Worm (Caenorhabditis elegans) whole organism, L3 larva: ENCODE results near the gene str-4.

ENCODE experiments used
- R02D3.7 ChIP-seq: fragments of 150-350 bp; optimal IDR thresholded peaks from 2 replicates; lab custom pipeline; 2014; ENCODE audit warnings: missing biosample characterization, missing genetic modification characterization
- ZK546.5 ChIP-seq: sonication (generic microtip); optimal IDR thresholded peaks from 2 replicates; lab custom pipeline; 2017; ENCODE audit warnings: missing biosample characterization, missing genetic modification characterization
- aly-2 ChIP-seq: fragments of 150-350 bp; optimal IDR thresholded peaks from 2 replicates; lab custom pipeline; 2014; ENCODE audit warnings: missing biosample characterization, missing genetic modification characterization
- ama-1 ChIP-seq: fragments of 150-350 bp; optimal IDR thresholded peaks from 2 replicates; lab custom pipeline; 2018
- ceh-16 ChIP-seq: sonication (generic microtip); optimal IDR thresholded peaks from 2 replicates; lab custom pipeline; 2017; ENCODE audit warnings: missing biosample characterization, missing genetic modification characterization
- ceh-28 ChIP-seq: fragments of 150-350 bp; optimal IDR thresholded peaks from 2 replicates; lab custom pipeline; 2014; ENCODE audit warnings: missing biosample characterization, missing genetic modification reagents, missing genetic modification characterization
- ceh-82 ChIP-seq: fragments of 150-350 bp; optimal IDR thresholded peaks from 2 replicates; lab custom pipeline; 2014; ENCODE audit warnings: missing biosample characterization, missing genetic modification characterization
- ceh-9 ChIP-seq: sonication (generic microtip); optimal IDR thresholded peaks from 2 replicates; lab custom pipeline; 2018; ENCODE audit warnings: missing biosample characterization, missing genetic modification characterization
- daf-12 ChIP-seq: fragments of 150-350 bp; optimal IDR thresholded peaks from 2 replicates; lab custom pipeline; 2014; ENCODE audit warnings: missing biosample characterization, missing genetic modification reagents, missing genetic modification characterization
- egl-5 ChIP-seq: fragments of 150-350 bp; optimal IDR thresholded peaks from 2 replicates; lab custom pipeline; 2017; ENCODE audit warnings: missing biosample characterization, missing genetic modification reagents, missing genetic modification characterization, inconsistent platforms
- elt-1 ChIP-seq: fragments of 150-350 bp; optimal IDR thresholded peaks from 2 replicates; lab custom pipeline; 2014; ENCODE audit warnings: missing biosample characterization, missing genetic modification characterization
- elt-2 ChIP-seq: sonication (generic microtip); optimal IDR thresholded peaks from 2 replicates; lab custom pipeline; 2016; ENCODE audit warnings: missing genetic modification reagents, mild to moderate bottlenecking, missing genetic modification characterization, missing compliant biosample characterization
- elt-3 ChIP-seq, 3 experiments: fragments of 150-350 bp in 1 of 3; sonication (generic microtip) in 2 of 3; optimal IDR thresholded peaks; 2 replicates in 2 of 3; 4 replicates in 1 of 3; lab custom pipeline; 2014 to 2017; ENCODE audit warnings: missing biosample characterization in 3 of 3, missing genetic modification characterization in 3 of 3
- eor-1 ChIP-seq, 2 experiments: fragments of 150-350 bp; optimal IDR thresholded peaks; 2 replicates each; lab custom pipeline; 2014 to 2018; ENCODE audit warnings: missing biosample characterization in 2 of 2, missing genetic modification characterization in 2 of 2
- fkh-10 ChIP-seq: sonication (generic microtip); optimal IDR thresholded peaks from 2 replicates; lab custom pipeline; 2017; ENCODE audit warnings: missing biosample characterization, missing genetic modification reagents, missing genetic modification characterization
- fkh-2 ChIP-seq: fragments of 150-350 bp; optimal IDR thresholded peaks from 2 replicates; lab custom pipeline; 2014; ENCODE audit warnings: missing biosample characterization, missing genetic modification reagents, missing genetic modification characterization
- hmg-11 ChIP-seq: sonication (generic microtip); optimal IDR thresholded peaks from 2 replicates; lab custom pipeline; 2016; ENCODE audit warnings: missing genetic modification characterization, missing compliant biosample characterization
- jun-1 ChIP-seq: fragments of 150-350 bp; optimal IDR thresholded peaks from 2 replicates; lab custom pipeline; 2014; ENCODE audit warnings: missing biosample characterization, missing genetic modification reagents, missing genetic modification characterization
- lin-39 ChIP-seq: fragments of 150-350 bp; optimal IDR thresholded peaks from 2 replicates; lab custom pipeline; 2018; ENCODE audit warnings: missing biosample characterization, missing genetic modification reagents, missing genetic modification characterization
- lsy-12 ChIP-seq: sonication (generic microtip); optimal IDR thresholded peaks from 2 replicates; lab custom pipeline; 2016; ENCODE audit warnings: mild to moderate bottlenecking, missing genetic modification characterization, missing compliant biosample characterization
- mdl-1 ChIP-seq: fragments of 150-350 bp; optimal IDR thresholded peaks from 2 replicates; lab custom pipeline; 2014; ENCODE audit warnings: missing biosample characterization, missing genetic modification characterization
- mml-1 ChIP-seq: fragments of 150-350 bp; sonication (generic microtip); optimal IDR thresholded peaks from 3 replicates; lab custom pipeline; 2014; ENCODE audit warnings: missing biosample characterization, missing genetic modification characterization
- nfya-1 ChIP-seq: sonication (generic microtip); optimal IDR thresholded peaks from 2 replicates; lab custom pipeline; 2017; ENCODE audit warnings: missing genetic modification characterization, mild to moderate bottlenecking, missing compliant biosample characterization, antibody characterized with exemption, moderate library complexity; ENCODE audit not compliant: insufficient read depth
- nhr-12 ChIP-seq: fragments of 150-350 bp; optimal IDR thresholded peaks from 2 replicates; lab custom pipeline; 2014; ENCODE audit warnings: missing biosample characterization, missing genetic modification characterization
- nhr-23 ChIP-seq: fragments of 150-350 bp; optimal IDR thresholded peaks from 2 replicates; lab custom pipeline; 2014; ENCODE audit warnings: missing biosample characterization, missing genetic modification reagents, missing genetic modification characterization
- nhr-25 ChIP-seq: sonication (generic microtip); optimal IDR thresholded peaks from 2 replicates; lab custom pipeline; 2017; ENCODE audit warnings: missing biosample characterization, missing genetic modification characterization
- nhr-28 ChIP-seq: fragments of 150-350 bp; optimal IDR thresholded peaks from 2 replicates; lab custom pipeline; 2014; ENCODE audit warnings: missing biosample characterization, missing genetic modification characterization
- nhr-43 ChIP-seq: sonication (generic microtip); optimal IDR thresholded peaks from 2 replicates; lab custom pipeline; 2016; ENCODE audit warnings: mild to moderate bottlenecking, missing genetic modification characterization, missing compliant biosample characterization; ENCODE audit not compliant: poor library complexity, severe bottlenecking
- nhr-67 ChIP-seq: fragments of 150-350 bp; optimal IDR thresholded peaks from 2 replicates; lab custom pipeline; 2014; ENCODE audit warnings: missing biosample characterization, missing genetic modification characterization
- nhr-76 ChIP-seq: fragments of 150-350 bp; sonication (generic microtip); optimal IDR thresholded peaks from 5 replicates; lab custom pipeline; 2014; ENCODE audit warnings: missing biosample characterization, missing genetic modification characterization
- nhr-77 ChIP-seq: fragments of 150-350 bp; optimal IDR thresholded peaks from 2 replicates; lab custom pipeline; 2014; ENCODE audit warnings: missing biosample characterization, missing genetic modification characterization
- pha-4 ChIP-seq: fragments of 150-350 bp; optimal IDR thresholded peaks from 2 replicates; lab custom pipeline; 2014; ENCODE audit warnings: missing biosample characterization, missing genetic modification reagents, missing genetic modification characterization
- pqm-1 ChIP-seq: fragments of 150-350 bp; optimal IDR thresholded peaks from 2 replicates; lab custom pipeline; 2017; ENCODE audit warnings: missing biosample characterization, missing genetic modification characterization, inconsistent platforms
- sea-2 ChIP-seq: fragments of 150-350 bp; sonication (generic microtip); optimal IDR thresholded peaks from 4 replicates; lab custom pipeline; 2014; ENCODE audit warnings: missing biosample characterization, missing genetic modification reagents, missing genetic modification characterization
- skn-1 ChIP-seq: fragments of 150-350 bp; optimal IDR thresholded peaks from 2 replicates; lab custom pipeline; 2014; ENCODE audit warnings: missing biosample characterization, missing genetic modification characterization
- tbx-2 ChIP-seq: sonication (generic microtip); optimal IDR thresholded peaks from 2 replicates; lab custom pipeline; 2016; ENCODE audit warnings: mild to moderate bottlenecking, missing genetic modification characterization, missing compliant biosample characterization
- unc-39 ChIP-seq: sonication (generic microtip); optimal IDR thresholded peaks from 4 replicates; lab custom pipeline; 2017; ENCODE audit warnings: missing biosample characterization, missing genetic modification characterization
- unc-62 ChIP-seq: fragments of 150-350 bp; sonication (generic microtip); optimal IDR thresholded peaks from 4 replicates; lab custom pipeline; 2014; ENCODE audit warnings: missing biosample characterization, missing genetic modification reagents, missing genetic modification characterization
- zag-1 ChIP-seq: fragments of 150-350 bp; optimal IDR thresholded peaks from 2 replicates; lab custom pipeline; 2014; ENCODE audit warnings: missing biosample characterization, missing genetic modification characterization
- ztf-11 ChIP-seq: fragments of 150-350 bp; optimal IDR thresholded peaks from 2 replicates; lab custom pipeline; 2014; ENCODE audit warnings: missing biosample characterization, missing genetic modification characterization
- ztf-4 ChIP-seq: fragments of 150-350 bp; optimal IDR thresholded peaks from 2 replicates; lab custom pipeline; 2014; ENCODE audit warnings: missing biosample characterization, missing genetic modification characterization

Gene str-4

ce11 chrV:13380980-13381379 is 41.4 kb upstream of the str-4 start, which contains the start of gene cpz-2:
cpz-2 (plus strand) TSS chrV:13381189.
- peak; percentile 44 for TF ChIP-seq pqm-1 (tag; lab: Kevin White, UChicago)
- TF ChIP-seq nhr-43 (tag; lab: Kevin White, UChicago) = no peak
- TF ChIP-seq nfya-1 (tag; lab: Kevin White, UChicago) = no peak
- no peak for TF ChIP-seq mml-1
- peak; percentile 85 for TF ChIP-seq elt-2

ce11 chrV:13380178-13380577 is 40.6 kb upstream of the str-4 start, which contains the start of gene ifbp-1:
ifbp-1 (minus strand) TSS chrV:13380262.
- TF ChIP-seq nhr-25 (peak; percentile 96), pqm-1 (tag; lab: Kevin White, UChicago) (no peak), ceh-82 (no peak), fkh-2 (tag; lab: Kevin White, UChicago) (no peak), pha-4 (tag; lab: Kevin White, UChicago) (no peak), fkh-10 (GFP tag; lab: Kevin White, UChicago) (no peak), aly-2 (tag; lab: Kevin White, UChicago) (no peak), nhr-43 (tag; lab: Kevin White, UChicago) (peak; percentile 65), eor-1 (tag; optimal IDR thresholded peaks at IDR 0.05; lab: Kevin White, UChicago) (no peak), nfya-1 (tag; lab: Kevin White, UChicago) (no peak), mdl-1 (tag; lab: Kevin White, UChicago) (peak; percentile 26), nhr-23 (tag; lab: Kevin White, UChicago) (peak; percentile 88), egl-5 (tag; lab: Kevin White, UChicago) (no peak), R02D3.7 (peak; percentile 17), nhr-67 (no peak), ceh-9 (tag; lab: Kevin White, UChicago) (no peak), ceh-28 (tag; lab: Kevin White, UChicago) (no peak), ztf-11 (no peak), daf-12 (tag; lab: Kevin White, UChicago) (no peak), ceh-16 (tag; lab: Kevin White, UChicago) (peak; percentile 36), elt-3 (tag; optimal IDR thresholded peaks at IDR 0.05; lab: Kevin White, UChicago) (peak in 1 of 3 experiments; percentile 67), jun-1 (tag; lab: Kevin White, UChicago) (peak; percentile 0), zag-1 (tag; lab: Kevin White, UChicago) (no peak), ZK546.5 (tag; lab: Kevin White, UChicago) (no peak), mml-1 (no peak), tbx-2 (tag; lab: Kevin White, UChicago) (peak; percentile 16), hmg-11 (tag; lab: Kevin White, UChicago) (no peak), elt-1 (tag; lab: Kevin White, UChicago) (peak; percentile 54), skn-1 (tag; lab: Kevin White, UChicago) (no peak), lsy-12 (tag; lab: Kevin White, UChicago) (peak; percentile 27)

ce11 chrV:13377130-13377529 is 37.6 kb upstream of the str-4 start:
- TF ChIP-seq elt-2 (peak; percentile 99), pqm-1 (tag; lab: Kevin White, UChicago) (peak; percentile 96), nhr-28 (tag; lab: Kevin White, UChicago) (no peak), mml-1 (no peak), hmg-11 (tag; lab: Kevin White, UChicago) (no peak), ama-1 (no peak), mdl-1 (tag; lab: Kevin White, UChicago) (no peak), unc-39 (tag; lab: Kevin White, UChicago) (no peak), nhr-77 (no peak), ceh-16 (tag; lab: Kevin White, UChicago) (no peak), ceh-9 (tag; lab: Kevin White, UChicago) (no peak), ZK546.5 (tag; lab: Kevin White, UChicago) (no peak), sea-2 (no peak), nhr-12 (no peak), daf-12 (tag; lab: Kevin White, UChicago) (no peak), jun-1 (tag; lab: Kevin White, UChicago) (peak; percentile 39), unc-62 (GFP tag; lab: Kevin White, UChicago) (no peak), ztf-11 (no peak), pha-4 (tag; lab: Kevin White, UChicago) (peak; percentile 57), zag-1 (tag; lab: Kevin White, UChicago) (no peak), fkh-10 (GFP tag; lab: Kevin White, UChicago) (no peak), nhr-25 (peak; percentile 4), elt-3 (tag; optimal IDR thresholded peaks at IDR 0.05; lab: Kevin White, UChicago) (no peak), nfya-1 (tag; lab: Kevin White, UChicago) (no peak), elt-1 (tag; lab: Kevin White, UChicago) (no peak), eor-1 (tag; optimal IDR thresholded peaks at IDR 0.05; lab: Kevin White, UChicago) (no peak), lin-39 (tag; lab: Kevin White, UChicago) (no peak), lsy-12 (tag; lab: Kevin White, UChicago) (no peak), ztf-4 (tag; lab: Kevin White, UChicago) (no peak), nhr-76 (tag; lab: Kevin White, UChicago) (no peak)
